Worm (Caenorhabditis elegans) whole organism, young adult: ENCODE measurements around the gene Y70C5A.3.

ENCODE experiments used
- C17E4.6 ChIP-seq: fragments of 200-800 bp; sonication (Bioruptor generic); IDR thresholded peaks from 2 replicates; pipeline ENCODE4 v1.3.6; 2022; ENCODE audit warnings: missing genetic modification reagents, missing genetic modification characterization, missing compliant biosample characterization
- F22D6.2 ChIP-seq: sonication (generic microtip); optimal IDR thresholded peaks from 2 replicates; lab custom pipeline; 2016; ENCODE audit warnings: mild to moderate bottlenecking, missing genetic modification characterization, missing compliant biosample characterization
- lin-40 ChIP-seq: sonication (generic microtip); optimal IDR thresholded peaks from 2 replicates; lab custom pipeline; 2016; ENCODE audit warnings: missing genetic modification characterization, mild to moderate bottlenecking, missing compliant biosample characterization, missing genotype, missing genetic modification reagents
- madf-6 ChIP-seq: fragments of 200-800 bp; sonication (Bioruptor generic); IDR thresholded peaks from 2 replicates; pipeline ENCODE4 v1.3.6; 2022; ENCODE audit warnings: missing genetic modification reagents, missing genetic modification characterization, missing compliant biosample characterization
- nhr-80 ChIP-seq: sonication (generic microtip); optimal IDR thresholded peaks from 2 replicates; lab custom pipeline; 2016; ENCODE audit warnings: missing genetic modification characterization, missing compliant biosample characterization
- sea-2 ChIP-seq: fragments of 200-800 bp; sonication (Bioruptor generic); IDR thresholded peaks from 2 replicates; pipeline ENCODE4 v1.3.6; 2022; ENCODE audit warnings: missing genetic modification characterization, missing compliant biosample characterization
- zim-3 ChIP-seq: sonication (generic microtip); optimal IDR thresholded peaks from 2 replicates; lab custom pipeline; 2017; ENCODE audit warnings: mild to moderate bottlenecking, missing genetic modification characterization, moderate library complexity, missing compliant biosample characterization
- ztf-18 ChIP-seq: sonication (generic microtip); optimal IDR thresholded peaks from 2 replicates; lab custom pipeline; 2016; ENCODE audit warnings: missing genotype, mild to moderate bottlenecking, missing genetic modification characterization, missing compliant biosample characterization

Gene Y70C5A.3

ce11 chrV:16570697-16571096 is 50.0 kb downstream of the Y70C5A.3 start, which contains the start of gene nhr-233:
Gene nhr-233 (minus strand): TSS chrV:16570797.
- TF ChIP-seq ztf-18 (tag; lab: Kevin White, UChicago): no peak
- no peak for TF ChIP-seq nhr-80
- no peak for TF ChIP-seq sea-2 (GFP tag; lab: Robert Waterston, UW)
- TF ChIP-seq lin-40 (tag; lab: Kevin White, UChicago): no peak
- no peak for TF ChIP-seq zim-3 (tag; lab: Kevin White, UChicago)
- TF ChIP-seq madf-6 (GFP tag; lab: Robert Waterston, UW): no peak
- TF ChIP-seq F22D6.2: no peak
- no peak for TF ChIP-seq C17E4.6 (GFP tag; lab: Robert Waterston, UW)
